Fruit fly (Drosophila melanogaster): ENCODE measurements around the gene cpx.
A peak's percentile ranks its signal among the peaks of the same experiment; 100 is the strongest.

Gene cpx

DNA sequence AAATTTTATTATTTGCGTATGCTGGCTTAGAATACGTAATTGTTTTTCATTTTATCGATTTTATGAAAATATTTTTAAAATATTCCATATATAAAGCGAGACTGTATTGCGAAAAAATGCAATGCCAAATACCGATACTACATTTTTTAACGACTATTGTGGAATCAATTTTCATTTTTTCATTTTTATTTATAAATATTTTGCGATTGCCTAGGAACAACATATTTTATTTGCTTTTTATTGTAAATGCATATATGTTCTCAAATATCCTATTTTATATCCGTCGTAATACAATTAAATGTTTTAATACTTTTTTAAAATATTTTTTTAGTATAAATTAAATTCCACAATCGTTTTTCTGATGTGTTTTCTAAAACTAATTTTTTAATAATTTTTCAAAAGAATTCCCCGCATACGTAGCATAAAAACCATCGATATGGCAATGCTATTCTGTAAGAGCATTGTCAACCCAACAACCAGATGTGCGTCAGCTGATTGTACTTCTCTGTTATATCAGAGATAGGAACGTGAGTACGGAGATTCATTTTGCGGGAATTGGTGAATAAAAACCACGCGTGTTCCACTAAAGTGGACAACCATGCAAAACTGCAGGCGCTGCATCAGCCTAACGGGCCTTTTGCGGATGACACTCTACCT, 31.2 kb downstream of the cpx start, which contains the start of gene Suv3 (continued):
- TF ChIP-seq CG10631 (GFP tag; optimal IDR thresholded peaks at IDR 0.05) (no peak), CG8632 (GFP tag; optimal IDR thresholded peaks at IDR 0.05) (peak; percentile 17), CG6163 (GFP tag; IDR thresholded peaks at IDR 0.05) (no peak), CG6792 (GFP tag; optimal IDR thresholded peaks at IDR 0.05) (no peak), Eip75B (GFP tag; optimal IDR thresholded peaks at IDR 0.05) (no peak), svp (GFP tag) (no peak), CG10669 (GFP tag; optimal IDR thresholded peaks at IDR 0.05) (no peak), ss (GFP tag; optimal IDR thresholded peaks at IDR 0.05) (no peak), achi (GFP tag; optimal IDR thresholded peaks at IDR 0.05) (peak; percentile 46), Hr38 (GFP tag; optimal IDR thresholded peaks at IDR 0.05) (no peak), Met (GFP tag; optimal IDR thresholded peaks at IDR 0.05) (no peak), topi (GFP tag; optimal IDR thresholded peaks at IDR 0.05) (no peak), esn (GFP tag; optimal IDR thresholded peaks at IDR 0.05) (peak; percentile 40), CG1621 (tag; optimal IDR thresholded peaks at IDR 0.05) (no peak), Gug (GFP tag; IDR thresholded peaks at IDR 0.05) (no peak), CG9139 (GFP tag; optimal IDR thresholded peaks at IDR 0.05) (no peak), dsx (GFP tag; optimal IDR thresholded peaks at IDR 0.05; ENCODE audit: poor library complexity, severe bottlenecking) (no peak), CG3032 (tag; optimal IDR thresholded peaks at IDR 0.05) (peak; percentile 61), CG16779 (tag; optimal IDR thresholded peaks at IDR 0.05) (no peak), dac (GFP tag; optimal IDR thresholded peaks at IDR 0.05) (no peak), CG11294 (GFP tag; IDR thresholded peaks at IDR 0.05) (no peak; the same call in 1 of the 2 replicates), CG15336 (GFP tag; IDR thresholded peaks at IDR 0.05) (0 out of 2 replicates have a peak, but pooled peaks have one; percentile 17), pdm3 (GFP tag; optimal IDR thresholded peaks at IDR 0.05) (no peak)

DNA sequence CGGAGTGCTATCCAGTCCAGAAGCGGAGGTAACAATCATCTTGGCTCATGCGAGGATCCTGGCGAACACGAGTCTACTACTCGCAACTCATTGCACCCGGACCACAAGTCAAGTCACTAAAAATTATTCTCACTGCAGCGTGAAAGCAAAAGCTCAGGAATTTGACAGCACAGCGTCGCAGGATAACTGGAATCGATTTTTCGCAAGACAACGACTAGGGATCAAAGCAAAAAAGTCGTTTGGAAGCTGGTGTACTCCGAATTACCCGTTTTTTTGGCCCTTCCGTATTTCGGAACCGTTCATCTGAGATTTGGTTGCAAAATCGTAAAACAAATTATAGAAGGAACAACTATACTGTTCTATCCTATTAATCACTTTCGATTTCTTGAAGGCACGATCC, 38.6 kb downstream of the cpx start:
- TF ChIP-seq fd85E (GFP tag; optimal IDR thresholded peaks at IDR 0.05) (no peak), acj6 (GFP tag; optimal IDR thresholded peaks at IDR 0.05) (no peak)

DNA sequence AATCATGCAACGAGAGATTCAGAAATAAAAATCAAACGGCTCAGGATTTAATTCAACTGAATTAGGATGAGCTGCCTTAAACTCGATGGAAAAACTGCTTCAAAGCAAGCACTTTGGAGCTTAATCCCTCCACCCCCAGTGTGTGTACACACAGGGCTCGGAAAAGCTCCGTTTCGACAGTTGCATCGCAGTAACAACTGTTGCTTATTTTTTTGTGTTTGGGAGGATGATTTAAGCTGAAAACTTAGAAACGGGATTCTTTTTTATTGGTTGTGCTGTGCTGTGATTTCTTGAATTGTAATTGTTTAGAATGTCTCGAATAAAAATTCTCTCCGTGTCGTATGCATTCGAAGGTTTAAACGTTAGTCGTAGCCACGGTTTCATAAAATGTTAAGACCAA, 39.0 kb downstream of the cpx start, which contains the start of gene Syt14:
Syt14 (minus strand) TSS at position 71 of the 400 bp plus-strand sequence.
- no peak for TF ChIP-seq CG16779 (tag; optimal IDR thresholded peaks at IDR 0.05)
- TF ChIP-seq Sox102F (GFP tag; optimal IDR thresholded peaks at IDR 0.05): no peak
- TF ChIP-seq acj6 (GFP tag; optimal IDR thresholded peaks at IDR 0.05): no peak
- TF ChIP-seq CG8119 (GFP tag; IDR thresholded peaks at IDR 0.05): no peak

DNA sequence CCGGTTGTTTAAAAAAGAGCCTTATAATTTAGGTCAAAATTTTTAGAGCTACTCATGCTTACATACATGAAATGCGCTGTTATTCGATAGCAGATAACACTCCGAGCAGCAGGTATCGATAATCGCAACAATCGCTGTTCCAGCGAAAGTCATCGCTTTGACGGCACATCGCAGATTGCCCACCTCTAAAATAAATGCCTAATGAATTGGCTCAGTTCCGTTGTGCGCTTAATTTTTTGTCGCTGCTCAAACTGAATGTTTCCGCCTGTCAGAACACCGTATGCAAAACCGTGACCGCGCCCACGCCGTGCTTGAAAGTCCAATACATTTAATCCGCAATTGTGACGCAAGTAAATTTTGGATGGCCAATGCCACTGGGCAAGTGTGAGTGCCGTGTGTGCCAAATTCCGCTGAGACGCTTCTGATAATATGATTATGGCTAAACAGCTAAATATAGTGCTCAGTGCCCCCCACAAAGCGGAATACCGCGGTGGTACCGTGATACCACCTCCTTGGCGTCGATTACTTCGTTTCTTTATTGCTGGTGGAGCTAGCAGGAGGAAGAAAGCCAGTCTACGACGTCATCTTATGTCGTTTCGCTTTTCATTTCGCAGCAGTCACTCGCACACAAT, 39.6 kb downstream of the cpx start, which contains the start of gene CG9795:
CG9795 (plus strand) TSS at position 177 of the 632 bp plus-strand sequence.
- TF ChIP-seq eg (GFP tag; IDR thresholded peaks at IDR 0.05): 0 out of 3 replicates have a peak, but pooled peaks have one; percentile 37
- TF ChIP-seq Ets21C (GFP tag; optimal IDR thresholded peaks at IDR 0.05): peak; percentile 6
- peak; percentile 46 for TF ChIP-seq lz (GFP tag; optimal IDR thresholded peaks at IDR 0.05)
- peak; percentile 26 for TF ChIP-seq CG34406 (GFP tag; optimal IDR thresholded peaks at IDR 0.05)
- TF ChIP-seq achi (GFP tag; optimal IDR thresholded peaks at IDR 0.05): peak; percentile 33
- no peak for TF ChIP-seq Sox15 (GFP tag; optimal IDR thresholded peaks at IDR 0.05)
- TF ChIP-seq salr (GFP tag; optimal IDR thresholded peaks at IDR 0.05): no peak
- no peak for TF ChIP-seq net (GFP tag; optimal IDR thresholded peaks at IDR 0.05)
- peak; percentile 18 for TF ChIP-seq CG3032 (tag; optimal IDR thresholded peaks at IDR 0.05)
- TF ChIP-seq acj6 (GFP tag; optimal IDR thresholded peaks at IDR 0.05): peak; percentile 30
- TF ChIP-seq Eip78C (GFP tag): peak; percentile 86
- TF ChIP-seq CG9139 (GFP tag; optimal IDR thresholded peaks at IDR 0.05): no peak
- peak; percentile 51 for TF ChIP-seq Eip75B (GFP tag; optimal IDR thresholded peaks at IDR 0.05)
- TF ChIP-seq Ets96B (tag; optimal IDR thresholded peaks at IDR 0.05): peak; percentile 21
- TF ChIP-seq CG6854 (GFP tag; optimal IDR thresholded peaks at IDR 0.05): peak; percentile 57
- peak; percentile 55 for TF ChIP-seq Sox14 (GFP tag; optimal IDR thresholded peaks at IDR 0.05)
- peak; percentile 49 for TF ChIP-seq esn (GFP tag; optimal IDR thresholded peaks at IDR 0.05)
- 0 out of 3 replicates have a peak, but pooled peaks have one; percentile 15 for TF ChIP-seq CG8119 (GFP tag; IDR thresholded peaks at IDR 0.05)
- TF ChIP-seq CG31627 (GFP tag; optimal IDR thresholded peaks at IDR 0.05): peak; percentile 20
- TF ChIP-seq cyc (GFP tag; optimal IDR thresholded peaks at IDR 0.05): peak; percentile 7

Data from whole organism, prepupa.